Worm (Caenorhabditis elegans): ENCODE results near the gene nrx-1.

The nrx-1 gene

ce11 chrV:10858340-10858739, 33.5 kb downstream of the nrx-1 start (continued):
- TF ChIP-seq dpff-1 (tag; optimal IDR thresholded peaks at IDR 0.05) = no peak
- TF ChIP-seq ekl-4 (GFP tag; IDR thresholded peaks at IDR 0.05) = no peak
- TF ChIP-seq egrh-3 (GFP tag; IDR thresholded peaks at IDR 0.05) = peak; percentile 66
- no peak for TF ChIP-seq F23B12.7 (tag; optimal IDR thresholded peaks at IDR 0.05; ENCODE audit: insufficient read depth)
- no peak for TF ChIP-seq snpc-1.3 (tag; optimal IDR thresholded peaks at IDR 0.05; ENCODE audit: insufficient read depth)
- no peak for TF ChIP-seq madf-8 (GFP tag; conservative IDR thresholded peaks at IDR 0.05)
- TF ChIP-seq ztf-18 (tag; optimal IDR thresholded peaks at IDR 0.05) = no peak
- TF ChIP-seq mes-4 (tag; optimal IDR thresholded peaks at IDR 0.05) = no peak
- peak; percentile 17 for TF ChIP-seq gei-17 (GFP tag; optimal IDR thresholded peaks at IDR 0.05)
- TF ChIP-seq tbp1 (GFP tag; optimal IDR thresholded peaks at IDR 0.05) = peak; percentile 3
- no peak for TF ChIP-seq B0261.1 (tag; optimal IDR thresholded peaks at IDR 0.05)
- TF ChIP-seq mxl-1 (tag; optimal IDR thresholded peaks at IDR 0.05) = no peak
- TF ChIP-seq lin-35 (GFP tag; optimal IDR thresholded peaks at IDR 0.05) = peak in 1 of 3 experiments; percentile 19
- TF ChIP-seq egl-44 (GFP tag; IDR thresholded peaks at IDR 0.05) = 0 out of 2 replicates have a peak, but pooled peaks have one; percentile 7
- TF ChIP-seq T26A5.8 (tag; optimal IDR thresholded peaks at IDR 0.05) = no peak
- TF ChIP-seq tlf-1 (GFP tag; optimal IDR thresholded peaks at IDR 0.05) = peak; percentile 26
- peak; percentile 86 for TF ChIP-seq K12H6.12 (tag; optimal IDR thresholded peaks at IDR 0.05)
- no peak for TF ChIP-seq F55B11.4 (tag; optimal IDR thresholded peaks at IDR 0.05; ENCODE audit: borderline replicate concordance, insufficient read depth)
- TF ChIP-seq C17E4.6 (GFP tag; IDR thresholded peaks at IDR 0.05) = no peak
- TF ChIP-seq rpc-1 (optimal IDR thresholded peaks at IDR 0.05) = no peak
- no peak for TF ChIP-seq rpc-1 (tag; optimal IDR thresholded peaks at IDR 0.05)
- TF ChIP-seq rec-8 (tag; optimal IDR thresholded peaks at IDR 0.05) = no peak
- TF ChIP-seq lsl-1 (GFP tag; optimal IDR thresholded peaks at IDR 0.05) = no peak
- TF ChIP-seq madf-3 (GFP tag; IDR thresholded peaks at IDR 0.05) = no peak
- TF ChIP-seq madf-10 (tag; optimal IDR thresholded peaks at IDR 0.05) = peak; percentile 57
- TF ChIP-seq pha-4 (tag; optimal IDR thresholded peaks at IDR 0.05) = no peak
- TF ChIP-seq dox-1 (GFP tag; IDR thresholded peaks at IDR 0.05) = peak; percentile 63; the same call in 1 of the 2 replicates
- no peak for TF ChIP-seq zim-3 (tag; optimal IDR thresholded peaks at IDR 0.05)
- TF ChIP-seq rcor-1 (GFP tag; IDR thresholded peaks at IDR 0.05) = no peak
- TF ChIP-seq athp-1 (tag; optimal IDR thresholded peaks at IDR 0.05) = no peak
- peak; percentile 63; the same call in 1 of the 2 replicates for TF ChIP-seq Y95B8A.8 (GFP tag; IDR thresholded peaks at IDR 0.05)
- TF ChIP-seq tbx-9 (tag; optimal IDR thresholded peaks at IDR 0.05; ENCODE audit: borderline replicate concordance) = no peak
- TF ChIP-seq ztf-26 (tag; optimal IDR thresholded peaks at IDR 0.05) = peak; percentile 34
- TF ChIP-seq unc-62 (GFP tag; optimal IDR thresholded peaks at IDR 0.05) = no peak
- TF ChIP-seq mel-28 (tag; optimal IDR thresholded peaks at IDR 0.05; ENCODE audit: borderline replicate concordance) = no peak
- peak; percentile 39 for TF ChIP-seq ztf-22 (GFP tag; optimal IDR thresholded peaks at IDR 0.05)
- TF ChIP-seq madf-6 (GFP tag; IDR thresholded peaks at IDR 0.05) = no peak
- TF ChIP-seq ztf-3 (GFP tag; optimal IDR thresholded peaks at IDR 0.05) = no peak
- no peak for TF ChIP-seq ztf-25 (GFP tag; IDR thresholded peaks at IDR 0.05)
- TF ChIP-seq chd-7 (tag; optimal IDR thresholded peaks at IDR 0.05) = peak; percentile 80
- peak; percentile 14 for TF ChIP-seq nhr-80 (tag; optimal IDR thresholded peaks at IDR 0.05)
- peak; percentile 72 for TF ChIP-seq C06A6.2 (GFP tag; conservative IDR thresholded peaks at IDR 0.05)
- TF ChIP-seq attf-5 (GFP tag; optimal IDR thresholded peaks at IDR 0.05) = peak; percentile 31
- no peak for TF ChIP-seq F39B2.1 (GFP tag; IDR thresholded peaks at IDR 0.05)
- no peak for TF ChIP-seq nhr-179 (tag; optimal IDR thresholded peaks at IDR 0.05)
- TF ChIP-seq atf-7 (tag; optimal IDR thresholded peaks at IDR 0.05) = peak; percentile 54
- TF ChIP-seq F37B4.10 (GFP tag; IDR thresholded peaks at IDR 0.05) = no peak
- no peak for TF ChIP-seq Y56A3A.18 (GFP tag; IDR thresholded peaks at IDR 0.05)
- TF ChIP-seq F52B5.7 (tag; optimal IDR thresholded peaks at IDR 0.05) = no peak
- no peak for TF ChIP-seq efl-1 (GFP tag; optimal IDR thresholded peaks at IDR 0.05)
